Worm (Caenorhabditis elegans) whole organism, mixed stage, embryonic: ENCODE results near the gene nifk-1.

ENCODE experiments used
- M03D4.4 ChIP-seq: sonication (generic microtip); optimal IDR thresholded peaks from 2 replicates; lab custom pipeline; 2017; ENCODE audit warnings: mild to moderate bottlenecking, missing genetic modification characterization, missing compliant biosample characterization
- elt-3 ChIP-seq: fragments of 150-350 bp; optimal IDR thresholded peaks from 2 replicates; lab custom pipeline; 2014; ENCODE audit warnings: missing biosample characterization, missing genetic modification characterization
- lin-13 ChIP-seq: fragments of 150-350 bp; optimal IDR thresholded peaks from 2 replicates; lab custom pipeline; 2014; ENCODE audit warnings: missing biosample characterization, missing genetic modification characterization
- lsy-2 ChIP-seq: fragments of 150-350 bp; optimal IDR thresholded peaks from 2 replicates; lab custom pipeline; 2014; ENCODE audit warnings: missing biosample characterization, missing genetic modification characterization
- nhr-12 ChIP-seq: fragments of 150-350 bp; optimal IDR thresholded peaks from 2 replicates; lab custom pipeline; 2014; ENCODE audit warnings: missing biosample characterization, missing genetic modification characterization
- nhr-2 ChIP-seq: fragments of 150-350 bp; optimal IDR thresholded peaks from 2 replicates; lab custom pipeline; 2014; ENCODE audit warnings: missing biosample characterization, missing genetic modification characterization
- nhr-237 ChIP-seq: fragments of 150-350 bp; optimal IDR thresholded peaks from 2 replicates; lab custom pipeline; 2014; ENCODE audit warnings: missing biosample characterization, missing genetic modification characterization
- nhr-28 ChIP-seq: fragments of 150-350 bp; optimal IDR thresholded peaks from 2 replicates; lab custom pipeline; 2014; ENCODE audit warnings: missing biosample characterization, missing genetic modification characterization
- pha-4 ChIP-seq: fragments of 150-350 bp; optimal IDR thresholded peaks from 2 replicates; lab custom pipeline; 2018; ENCODE audit warnings: missing biosample characterization, missing genetic modification reagents, missing genetic modification characterization
- snpc-4 ChIP-seq: fragments of 150-350 bp; optimal IDR thresholded peaks from 2 replicates; lab custom pipeline; 2014; ENCODE audit warnings: missing biosample characterization, missing genetic modification characterization
- unc-120 ChIP-seq: sonication (generic microtip); optimal IDR thresholded peaks from 2 replicates; lab custom pipeline; 2017; ENCODE audit warnings: missing genetic modification characterization, missing compliant biosample characterization; ENCODE audit not compliant: poor library complexity, severe bottlenecking
- unc-62 ChIP-seq: fragments of 150-350 bp; optimal IDR thresholded peaks from 2 replicates; lab custom pipeline; 2014; ENCODE audit warnings: missing biosample characterization, missing genetic modification reagents, missing genetic modification characterization
- ztf-11 ChIP-seq: fragments of 150-350 bp; optimal IDR thresholded peaks from 2 replicates; lab custom pipeline; 2014; ENCODE audit warnings: missing biosample characterization, missing genetic modification characterization

DNA sequence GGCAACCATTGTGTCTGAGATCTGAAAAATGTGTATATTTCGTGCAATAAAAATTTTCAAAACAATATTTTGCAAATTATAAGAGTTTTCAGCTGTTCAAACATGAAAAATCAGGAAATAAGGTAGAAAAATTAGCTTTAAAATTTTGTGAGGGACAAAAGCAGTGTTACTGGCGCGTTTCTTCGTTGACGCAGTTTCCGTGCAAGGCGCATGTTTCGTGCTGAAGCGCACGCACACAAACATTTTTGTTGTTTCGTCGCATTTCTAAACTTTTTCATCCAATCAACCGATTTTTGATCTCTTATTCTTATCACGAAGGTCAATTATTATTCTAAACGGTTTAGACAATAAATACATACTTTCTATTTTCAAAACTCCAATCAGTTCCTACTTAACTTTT, at the start of gene nifk-1:
- no peak for TF ChIP-seq unc-120 (tag; lab: Kevin White, UChicago)
- no peak for TF ChIP-seq ztf-11 (tag; lab: Kevin White, UChicago)
- peak; percentile 7 for TF ChIP-seq nhr-237
- TF ChIP-seq lin-13 (tag; lab: Kevin White, UChicago): no peak
- no peak for TF ChIP-seq nhr-12
- no peak for TF ChIP-seq pha-4 (tag; lab: Kevin White, UChicago)
- no peak for TF ChIP-seq elt-3 (tag; lab: Kevin White, UChicago)
- no peak for TF ChIP-seq M03D4.4 (tag; lab: Kevin White, UChicago)
- no peak for TF ChIP-seq nhr-28
- no peak for TF ChIP-seq nhr-2 (tag; lab: Kevin White, UChicago)
- no peak for TF ChIP-seq snpc-4 (tag; lab: Kevin White, UChicago)
- TF ChIP-seq unc-62 (GFP tag; lab: Kevin White, UChicago): no peak
- TF ChIP-seq lsy-2: peak; percentile 55
